Worm (Caenorhabditis elegans): ENCODE measurements around the gene srh-159.

DNA sequence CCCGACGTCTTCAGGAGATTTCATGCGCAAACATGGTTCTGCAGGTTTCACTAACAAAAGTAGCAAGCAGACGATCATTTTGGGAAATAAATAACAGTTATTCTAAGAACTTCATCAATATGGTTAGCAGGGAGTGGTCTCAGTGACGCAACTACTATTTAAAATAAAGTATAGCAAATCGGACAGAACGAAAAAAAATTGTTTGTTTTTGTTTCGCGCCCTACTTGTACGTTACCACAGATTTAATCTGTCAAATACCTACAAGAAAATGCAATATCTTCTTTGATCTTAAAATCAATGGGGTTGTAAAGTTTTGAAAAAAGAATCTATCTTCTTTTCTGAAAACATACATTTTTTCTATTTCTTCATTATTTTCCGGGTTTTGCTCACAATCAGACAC, 16.8 kb downstream of the srh-159 start, which contains the start of gene srz-96:
- no peak for TF ChIP-seq cog-1 (tag; optimal IDR thresholded peaks at IDR 0.05)
- no peak for TF ChIP-seq med-1 (GFP tag; optimal IDR thresholded peaks at IDR 0.05; ENCODE audit: insufficient read depth)
- TF ChIP-seq flt-1 (GFP tag; IDR thresholded peaks at IDR 0.05) = no peak
- no peak for TF ChIP-seq T22C8.4 (GFP tag; IDR thresholded peaks at IDR 0.05)
- TF ChIP-seq klf-2 (GFP tag; conservative IDR thresholded peaks at IDR 0.05) = no peak

Measured in whole organism, midembryonic.